Fruit fly (Drosophila melanogaster): ENCODE data around the gene CG42367.
A peak's percentile ranks its signal among the peaks of the same experiment; 100 is the strongest.

The CG42367 gene

dm6 chr2L:9966983-9967737, 36.8 kb downstream of the CG42367 start, which contains the start of the genes Dref and RpL13 (continued):
- 0 out of 2 replicates have a peak, but pooled peaks have one; percentile 16 for TF ChIP-seq gt (GFP tag; IDR thresholded peaks at IDR 0.05)
- peak; percentile 75 for TF ChIP-seq CG4424 (GFP tag; optimal IDR thresholded peaks at IDR 0.05)
- TF ChIP-seq Meics (GFP tag; optimal IDR thresholded peaks at IDR 0.05) = peak; percentile 94
- TF ChIP-seq CG11093 (GFP tag; IDR thresholded peaks at IDR 0.05) = no peak
- peak; percentile 65 for TF ChIP-seq cato (GFP tag; optimal IDR thresholded peaks at IDR 0.05; ENCODE audit: borderline replicate concordance)
- peak; percentile 26; the same call in 1 of the 2 replicates for TF ChIP-seq CG4404 (GFP tag; IDR thresholded peaks at IDR 0.05)
- peak; percentile 81 for TF ChIP-seq grau (tag; optimal IDR thresholded peaks at IDR 0.05)
- peak; percentile 90 for TF ChIP-seq Hey (tag; optimal IDR thresholded peaks at IDR 0.05)
- peak; percentile 51 for TF ChIP-seq pnt (GFP tag; optimal IDR thresholded peaks at IDR 0.05)
- TF ChIP-seq ken (GFP tag; IDR thresholded peaks at IDR 0.05) = peak; percentile 75; the same call in 2 of the 3 replicates
- TF ChIP-seq CG14441 (GFP tag; IDR thresholded peaks at IDR 0.05) = peak; percentile 43
- peak; percentile 73 for TF ChIP-seq CG5953 (GFP tag; IDR thresholded peaks at IDR 0.05)
- peak; percentile 78 for TF ChIP-seq Bgb (GFP tag; IDR thresholded peaks at IDR 0.05; ENCODE audit: partially characterized antibody)
- peak; percentile 92 for TF ChIP-seq sens-2 (GFP tag; IDR thresholded peaks at IDR 0.05)
- peak; percentile 84 for TF ChIP-seq Atf6 (GFP tag; IDR thresholded peaks at IDR 0.05)
- no peak for TF ChIP-seq dan (GFP tag; IDR thresholded peaks at IDR 0.05)
- peak; percentile 79 for TF ChIP-seq CG16813 (GFP tag; IDR thresholded peaks at IDR 0.05; ENCODE audit: partially characterized antibody)
- TF ChIP-seq CG17361 (GFP tag; IDR thresholded peaks at IDR 0.05) = peak; percentile 90
- TF ChIP-seq CG18599 (GFP tag; optimal IDR thresholded peaks at IDR 0.05) = peak; percentile 92

DNA sequence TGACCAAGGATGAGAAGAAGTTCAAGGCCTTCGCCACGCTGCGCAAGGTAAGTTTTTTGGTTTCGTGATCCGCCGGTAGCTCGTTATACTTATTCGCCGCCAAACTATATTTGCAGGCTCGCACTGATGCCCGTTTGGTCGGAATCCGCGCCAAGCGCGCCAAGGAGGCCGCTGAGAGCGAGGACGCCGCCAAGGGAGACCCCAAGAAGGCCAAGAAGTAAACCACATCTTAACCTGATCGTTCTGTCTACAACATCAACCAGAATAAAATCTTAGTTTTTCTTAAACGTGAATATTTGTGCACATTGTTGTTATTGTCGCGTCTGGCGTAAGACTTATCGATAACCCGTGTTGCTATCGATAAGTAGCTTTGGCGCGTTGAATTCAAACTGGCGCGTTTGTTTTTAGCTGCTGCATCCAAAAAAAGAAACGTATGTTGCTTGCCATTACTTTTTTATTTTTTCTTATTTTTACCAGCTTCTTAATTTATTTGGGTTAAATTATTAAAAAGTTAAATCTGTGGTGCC, 37.9 kb downstream of the CG42367 start:
- no peak for TF ChIP-seq tup (GFP tag; optimal IDR thresholded peaks at IDR 0.05)
- TF ChIP-seq CG10565 (GFP tag; optimal IDR thresholded peaks at IDR 0.05) = no peak
- TF ChIP-seq grn (GFP tag; optimal IDR thresholded peaks at IDR 0.05) = no peak
- peak; percentile 44; the same call in 2 of the 3 replicates for TF ChIP-seq zen2 (GFP tag; IDR thresholded peaks at IDR 0.05; ENCODE audit: partially characterized antibody)
- TF ChIP-seq CG10147 (GFP tag; optimal IDR thresholded peaks at IDR 0.05) = no peak
- TF ChIP-seq sisA (GFP tag; IDR thresholded peaks at IDR 0.05) = no peak
- TF ChIP-seq Nf-YA (GFP tag; IDR thresholded peaks at IDR 0.05) = no peak
- TF ChIP-seq CG18619 (GFP tag; optimal IDR thresholded peaks at IDR 0.05) = no peak
- peak; percentile 44; the same call in 1 of the 3 replicates for TF ChIP-seq CG6791 (GFP tag; IDR thresholded peaks at IDR 0.05; ENCODE audit: partially characterized antibody)
- TF ChIP-seq CG43689 (GFP tag; IDR thresholded peaks at IDR 0.05) = no peak
- peak; percentile 53; the same call in 1 of the 2 replicates for TF ChIP-seq Bgb (GFP tag; IDR thresholded peaks at IDR 0.05; ENCODE audit: partially characterized antibody)
- TF ChIP-seq CG2712 (tag; optimal IDR thresholded peaks at IDR 0.05) = peak; percentile 20
- no peak for TF ChIP-seq crol (GFP tag; IDR thresholded peaks at IDR 0.05)
- TF ChIP-seq vvl (GFP tag; IDR thresholded peaks at IDR 0.05) = no peak
- TF ChIP-seq CG1792 (GFP tag; optimal IDR thresholded peaks at IDR 0.05) = no peak
- TF ChIP-seq unc-4 (GFP tag; IDR thresholded peaks at IDR 0.05; ENCODE audit: partially characterized antibody) = peak; percentile 57
- no peak for TF ChIP-seq wdn (GFP tag; IDR thresholded peaks at IDR 0.05)
- TF ChIP-seq danr (GFP tag; IDR thresholded peaks at IDR 0.05) = no peak
- TF ChIP-seq CG6689 (GFP tag; IDR thresholded peaks at IDR 0.05) = no peak
- TF ChIP-seq tx (GFP tag; optimal IDR thresholded peaks at IDR 0.05) = no peak
- no peak for TF ChIP-seq CG10959 (GFP tag; IDR thresholded peaks at IDR 0.05)
- TF ChIP-seq nerfin-2 (GFP tag; IDR thresholded peaks at IDR 0.05; ENCODE audit: partially characterized antibody) = peak; percentile 65; the same call in 1 of the 2 replicates
- TF ChIP-seq CG30431 (GFP tag; optimal IDR thresholded peaks at IDR 0.05) = no peak
- TF ChIP-seq trem (tag; optimal IDR thresholded peaks at IDR 0.05) = peak; percentile 20
- peak; percentile 69 for TF ChIP-seq CG34224 (GFP tag; IDR thresholded peaks at IDR 0.05; ENCODE audit: partially characterized antibody)
- TF ChIP-seq Pdp1 (GFP tag; optimal IDR thresholded peaks at IDR 0.05) = peak in 1 of 2 experiments; percentile 74
- peak; percentile 45 for TF ChIP-seq CG2116 (GFP tag; optimal IDR thresholded peaks at IDR 0.05)
- no peak for TF ChIP-seq Taf1 (GFP tag; IDR thresholded peaks at IDR 0.05)
- no peak for TF ChIP-seq abd-A (tag; optimal IDR thresholded peaks at IDR 0.05)
- TF ChIP-seq BEAF-32 (GFP tag; optimal IDR thresholded peaks at IDR 0.05) = peak; percentile 37

All from whole organism, embryonic.